Fruit fly (Drosophila melanogaster) ovary, adult (tissue): ENCODE results near the gene Csp.

ENCODE experiments used
- CG17801 ChIP-seq: fragments of 200-800 bp; optimal IDR thresholded peaks from 2 replicates; lab custom pipeline; 2019; ENCODE audit warnings: missing biosample characterization, mild to moderate bottlenecking, missing genetic modification characterization, moderate library complexity; ENCODE audit not compliant: partially characterized antibody

The Csp gene

dm6 chr3L:22267248-22267957 is at the start of gene Csp:
Gene Csp (plus strand): TSS chr3L:22267382.
- peak; percentile 63 for TF ChIP-seq CG17801

dm6 chr3L:22223071-22223470 is 44.1 kb upstream of the Csp start:
- no peak for TF ChIP-seq CG17801

- TF ChIP-seq CG17801 = no peak
These were observed 29.5 kb upstream of the Csp start for dm6 chr3L:22237658-22238057.

- no peak for TF ChIP-seq CG17801
These were observed 24.9 kb upstream of the Csp start for dm6 chr3L:22242241-22242640.

dm6 chr3L:22262797-22263423 is 4.3 kb upstream of the Csp start, which contains the start of the genes Rich and Ddx1:
Gene Rich (minus strand): TSS chr3L:22262921.
Gene Ddx1 (plus strand): TSS chr3L:22263369.
- TF ChIP-seq CG17801 = peak; percentile 4

dm6 chr3L:22266535-22266934 is 647 bp upstream of the Csp start, which contains the start of gene CG11523:
Gene CG11523 (minus strand): TSS chr3L:22266679.
- peak; percentile 15 for TF ChIP-seq CG17801

- TF ChIP-seq CG17801 = no peak
These were observed 6.5 kb downstream of the Csp start, which contains the start of gene Srpk79D for dm6 chr3L:22273529-22274301. Gene Srpk79D (plus strand): TSS chr3L:22273985.

dm6 chr3L:22275989-22276388 is 8.8 kb downstream of the Csp start:
- TF ChIP-seq CG17801 = no peak

dm6 chr3L:22276614-22277013 is 9.4 kb downstream of the Csp start:
- TF ChIP-seq CG17801 = no peak

dm6 chr3L:22277186-22277585 is 10.0 kb downstream of the Csp start:
- TF ChIP-seq CG17801 = no peak

dm6 chr3L:22287994-22288766 is 21.0 kb downstream of the Csp start, which contains the start of the genes Hem and IleRS:
Gene Hem (minus strand): TSS chr3L:22288195.
Gene IleRS (plus strand): TSS chr3L:22288665.
- peak; percentile 83 for TF ChIP-seq CG17801

- TF ChIP-seq CG17801 = no peak
These were observed 49.7 kb downstream of the Csp start for dm6 chr3L:22316913-22317312.
